Worm (Caenorhabditis elegans) whole organism, L2 larva: Measurements from ENCODE around the gene VB0395L.1.

Source experiments
- aly-2 ChIP-seq: fragments of 150-350 bp; optimal IDR thresholded peaks from 2 replicates; lab custom pipeline; 2014; ENCODE audit warnings: missing biosample characterization, missing genetic modification characterization
- ceh-82 ChIP-seq: fragments of 150-350 bp; optimal IDR thresholded peaks from 2 replicates; lab custom pipeline; 2014; ENCODE audit warnings: missing biosample characterization, missing genetic modification characterization
- egl-27 ChIP-seq: sonication (generic microtip); optimal IDR thresholded peaks from 3 replicates; lab custom pipeline; 2017; ENCODE audit warnings: missing biosample characterization, missing genetic modification reagents, missing genetic modification characterization
- lin-39 ChIP-seq: fragments of 150-350 bp; optimal IDR thresholded peaks from 2 replicates; lab custom pipeline; 2014; ENCODE audit warnings: missing biosample characterization, missing genetic modification reagents, missing genetic modification characterization
- nhr-23 ChIP-seq: fragments of 150-350 bp; optimal IDR thresholded peaks from 2 replicates; lab custom pipeline; 2014; ENCODE audit warnings: missing biosample characterization, missing genetic modification reagents, missing genetic modification characterization
- nhr-237 ChIP-seq: fragments of 150-350 bp; optimal IDR thresholded peaks from 2 replicates; lab custom pipeline; 2014; ENCODE audit warnings: missing biosample characterization, missing genetic modification characterization
- unc-55 ChIP-seq: fragments of 150-350 bp; sonication (generic microtip); optimal IDR thresholded peaks from 3 replicates; lab custom pipeline; 2014; ENCODE audit warnings: missing biosample characterization, missing genetic modification reagents, missing genetic modification characterization
- ztf-11 ChIP-seq: sonication (generic microtip); optimal IDR thresholded peaks from 2 replicates; lab custom pipeline; 2017; ENCODE audit warnings: missing biosample characterization, missing genetic modification characterization

ce11 chrX:16039173-16039572 is 22.4 kb upstream of the VB0395L.1 start:
- TF ChIP-seq unc-55 (GFP tag; lab: Kevin White, UChicago) = no peak
- no peak for TF ChIP-seq nhr-23 (tag; lab: Kevin White, UChicago)
- TF ChIP-seq lin-39 = no peak
- TF ChIP-seq egl-27 (tag; lab: Kevin White, UChicago) = no peak
- no peak for TF ChIP-seq aly-2 (tag; lab: Kevin White, UChicago)
- no peak for TF ChIP-seq ceh-82 (tag; lab: Kevin White, UChicago)
- TF ChIP-seq nhr-237 (tag; lab: Kevin White, UChicago) = no peak
- TF ChIP-seq ztf-11 = no peak
